Worm (Caenorhabditis elegans) whole organism, L3 larva: ENCODE measurements around the gene nspe-5.

Experiments
- R02D3.7 ChIP-seq: fragments of 150-350 bp; optimal IDR thresholded peaks from 2 replicates; lab custom pipeline; 2014; ENCODE audit warnings: missing biosample characterization, missing genetic modification characterization
- ZK546.5 ChIP-seq: sonication (generic microtip); optimal IDR thresholded peaks from 2 replicates; lab custom pipeline; 2017; ENCODE audit warnings: missing biosample characterization, missing genetic modification characterization
- ama-1 ChIP-seq: fragments of 150-350 bp; optimal IDR thresholded peaks from 2 replicates; lab custom pipeline; 2018
- ceh-16 ChIP-seq: sonication (generic microtip); optimal IDR thresholded peaks from 2 replicates; lab custom pipeline; 2017; ENCODE audit warnings: missing biosample characterization, missing genetic modification characterization
- ceh-28 ChIP-seq: fragments of 150-350 bp; optimal IDR thresholded peaks from 2 replicates; lab custom pipeline; 2014; ENCODE audit warnings: missing biosample characterization, missing genetic modification reagents, missing genetic modification characterization
- ceh-82 ChIP-seq: fragments of 150-350 bp; optimal IDR thresholded peaks from 2 replicates; lab custom pipeline; 2014; ENCODE audit warnings: missing biosample characterization, missing genetic modification characterization
- egl-5 ChIP-seq: fragments of 150-350 bp; optimal IDR thresholded peaks from 2 replicates; lab custom pipeline; 2017; ENCODE audit warnings: missing biosample characterization, missing genetic modification reagents, missing genetic modification characterization, inconsistent platforms
- elt-1 ChIP-seq: fragments of 150-350 bp; optimal IDR thresholded peaks from 2 replicates; lab custom pipeline; 2014; ENCODE audit warnings: missing biosample characterization, missing genetic modification characterization
- elt-2 ChIP-seq: sonication (generic microtip); optimal IDR thresholded peaks from 2 replicates; lab custom pipeline; 2016; ENCODE audit warnings: missing genetic modification reagents, mild to moderate bottlenecking, missing genetic modification characterization, missing compliant biosample characterization
- elt-3 ChIP-seq, 3 experiments: fragments of 150-350 bp in 1 of 3; sonication (generic microtip) in 2 of 3; optimal IDR thresholded peaks; 2 replicates in 2 of 3; 4 replicates in 1 of 3; lab custom pipeline; 2014 to 2017; ENCODE audit warnings: missing biosample characterization in 3 of 3, missing genetic modification characterization in 3 of 3
- eor-1 ChIP-seq, 2 experiments: fragments of 150-350 bp; optimal IDR thresholded peaks; 2 replicates each; lab custom pipeline; 2014 to 2018; ENCODE audit warnings: missing biosample characterization in 2 of 2, missing genetic modification characterization in 2 of 2
- fkh-10 ChIP-seq: sonication (generic microtip); optimal IDR thresholded peaks from 2 replicates; lab custom pipeline; 2017; ENCODE audit warnings: missing biosample characterization, missing genetic modification reagents, missing genetic modification characterization
- fos-1 ChIP-seq: fragments of 150-350 bp; optimal IDR thresholded peaks from 2 replicates; lab custom pipeline; 2014; ENCODE audit warnings: missing biosample characterization, missing genetic modification characterization
- hmg-11 ChIP-seq: sonication (generic microtip); optimal IDR thresholded peaks from 2 replicates; lab custom pipeline; 2016; ENCODE audit warnings: missing genetic modification characterization, missing compliant biosample characterization
- jun-1 ChIP-seq: fragments of 150-350 bp; optimal IDR thresholded peaks from 2 replicates; lab custom pipeline; 2014; ENCODE audit warnings: missing biosample characterization, missing genetic modification reagents, missing genetic modification characterization
- lin-15B ChIP-seq: fragments of 150-350 bp; optimal IDR thresholded peaks from 2 replicates; lab custom pipeline; 2014; ENCODE audit warnings: missing biosample characterization, missing genetic modification characterization
- lin-39 ChIP-seq: fragments of 150-350 bp; optimal IDR thresholded peaks from 2 replicates; lab custom pipeline; 2018; ENCODE audit warnings: missing biosample characterization, missing genetic modification reagents, missing genetic modification characterization
- lsy-12 ChIP-seq: sonication (generic microtip); optimal IDR thresholded peaks from 2 replicates; lab custom pipeline; 2016; ENCODE audit warnings: mild to moderate bottlenecking, missing genetic modification characterization, missing compliant biosample characterization
- mdl-1 ChIP-seq: fragments of 150-350 bp; optimal IDR thresholded peaks from 2 replicates; lab custom pipeline; 2014; ENCODE audit warnings: missing biosample characterization, missing genetic modification characterization
- mml-1 ChIP-seq: fragments of 150-350 bp; sonication (generic microtip); optimal IDR thresholded peaks from 3 replicates; lab custom pipeline; 2014; ENCODE audit warnings: missing biosample characterization, missing genetic modification characterization
- nhr-11 ChIP-seq: fragments of 150-350 bp; optimal IDR thresholded peaks from 2 replicates; lab custom pipeline; 2014; ENCODE audit warnings: missing biosample characterization, missing genetic modification characterization
- nhr-12 ChIP-seq: fragments of 150-350 bp; optimal IDR thresholded peaks from 2 replicates; lab custom pipeline; 2014; ENCODE audit warnings: missing biosample characterization, missing genetic modification characterization
- nhr-23 ChIP-seq: fragments of 150-350 bp; optimal IDR thresholded peaks from 2 replicates; lab custom pipeline; 2014; ENCODE audit warnings: missing biosample characterization, missing genetic modification reagents, missing genetic modification characterization
- nhr-25 ChIP-seq: sonication (generic microtip); optimal IDR thresholded peaks from 2 replicates; lab custom pipeline; 2017; ENCODE audit warnings: missing biosample characterization, missing genetic modification characterization
- nhr-28 ChIP-seq: fragments of 150-350 bp; optimal IDR thresholded peaks from 2 replicates; lab custom pipeline; 2014; ENCODE audit warnings: missing biosample characterization, missing genetic modification characterization
- nhr-43 ChIP-seq: sonication (generic microtip); optimal IDR thresholded peaks from 2 replicates; lab custom pipeline; 2016; ENCODE audit warnings: mild to moderate bottlenecking, missing genetic modification characterization, missing compliant biosample characterization; ENCODE audit not compliant: poor library complexity, severe bottlenecking
- nhr-76 ChIP-seq: fragments of 150-350 bp; sonication (generic microtip); optimal IDR thresholded peaks from 5 replicates; lab custom pipeline; 2014; ENCODE audit warnings: missing biosample characterization, missing genetic modification characterization
- nhr-77 ChIP-seq: fragments of 150-350 bp; optimal IDR thresholded peaks from 2 replicates; lab custom pipeline; 2014; ENCODE audit warnings: missing biosample characterization, missing genetic modification characterization
- pqm-1 ChIP-seq: fragments of 150-350 bp; optimal IDR thresholded peaks from 2 replicates; lab custom pipeline; 2017; ENCODE audit warnings: missing biosample characterization, missing genetic modification characterization, inconsistent platforms
- tbx-2 ChIP-seq: sonication (generic microtip); optimal IDR thresholded peaks from 2 replicates; lab custom pipeline; 2016; ENCODE audit warnings: mild to moderate bottlenecking, missing genetic modification characterization, missing compliant biosample characterization
- unc-39 ChIP-seq: sonication (generic microtip); optimal IDR thresholded peaks from 4 replicates; lab custom pipeline; 2017; ENCODE audit warnings: missing biosample characterization, missing genetic modification characterization
- unc-62 ChIP-seq: fragments of 150-350 bp; sonication (generic microtip); optimal IDR thresholded peaks from 4 replicates; lab custom pipeline; 2014; ENCODE audit warnings: missing biosample characterization, missing genetic modification reagents, missing genetic modification characterization
- zag-1 ChIP-seq: fragments of 150-350 bp; optimal IDR thresholded peaks from 2 replicates; lab custom pipeline; 2014; ENCODE audit warnings: missing biosample characterization, missing genetic modification characterization
- ztf-11 ChIP-seq: fragments of 150-350 bp; optimal IDR thresholded peaks from 2 replicates; lab custom pipeline; 2014; ENCODE audit warnings: missing biosample characterization, missing genetic modification characterization
- ztf-4 ChIP-seq: fragments of 150-350 bp; optimal IDR thresholded peaks from 2 replicates; lab custom pipeline; 2014; ENCODE audit warnings: missing biosample characterization, missing genetic modification characterization

The nspe-5 gene

DNA sequence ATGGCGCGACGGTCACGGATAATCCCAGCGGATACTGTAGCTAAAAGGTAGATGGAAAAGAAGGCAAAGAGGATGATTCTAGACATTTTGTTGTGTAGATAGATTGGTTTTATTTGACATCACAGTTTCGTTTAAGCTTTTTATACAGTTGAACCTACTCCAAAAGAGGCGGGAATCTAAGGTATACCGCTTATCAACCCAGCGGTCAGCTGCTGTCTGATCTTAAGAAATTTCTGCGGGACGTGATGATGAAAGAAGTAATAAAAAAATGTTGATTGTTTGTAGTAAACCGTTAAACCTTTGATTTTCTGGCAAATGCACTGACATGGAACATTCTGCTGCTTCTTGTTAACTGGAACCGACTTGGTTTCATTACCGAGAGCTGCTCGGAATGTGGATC is 12.6 kb upstream of the nspe-5 start, which contains the start of gene nspe-6:
TSS of gene nspe-6 (minus strand) at position 101 of the 400 bp plus-strand sequence.
- TF ChIP-seq mml-1 (tag; lab: Kevin White, UChicago) = no peak
- no peak for TF ChIP-seq nhr-23 (tag; lab: Kevin White, UChicago)
- TF ChIP-seq lin-39 = no peak
- TF ChIP-seq nhr-28 (tag; lab: Kevin White, UChicago) = no peak
- TF ChIP-seq egl-5 (tag; lab: Kevin White, UChicago) = no peak
- TF ChIP-seq elt-1 (tag; lab: Kevin White, UChicago) = no peak
- no peak for TF ChIP-seq unc-62 (GFP tag; lab: Kevin White, UChicago)
- TF ChIP-seq nhr-12 (tag; lab: Kevin White, UChicago) = no peak
- no peak for TF ChIP-seq ztf-4 (tag; lab: Kevin White, UChicago)
- no peak for TF ChIP-seq ztf-11 (tag; lab: Kevin White, UChicago)
- no peak for TF ChIP-seq ceh-82 (tag; lab: Kevin White, UChicago)
- no peak for TF ChIP-seq nhr-11
- no peak for TF ChIP-seq lin-15B
- TF ChIP-seq, all 47 proteins: peak for 0

DNA sequence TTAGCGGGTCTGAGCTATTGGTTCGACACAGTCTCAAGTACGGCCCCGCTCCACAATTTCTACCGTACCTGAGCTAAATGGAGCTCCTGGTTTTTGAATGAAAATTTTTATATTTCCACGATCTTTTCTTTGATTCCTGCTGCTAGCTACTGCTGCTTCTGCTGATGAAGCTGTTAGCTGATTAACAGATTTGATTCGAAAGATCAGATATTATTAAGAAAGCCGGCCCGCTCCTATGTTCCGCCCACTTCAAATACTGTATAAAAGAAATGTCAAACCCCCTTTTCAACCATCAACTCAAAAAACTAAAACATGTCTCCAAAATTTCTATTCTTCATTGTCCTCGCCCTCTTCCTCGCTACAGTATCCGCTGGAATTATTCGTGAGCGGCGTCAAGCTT is 11.1 kb upstream of the nspe-5 start, which contains the start of gene nspe-3:
TSS of gene nspe-3 (plus strand) at position 301 of the 400 bp plus-strand sequence.
- TF ChIP-seq hmg-11 (tag; lab: Kevin White, UChicago) = no peak
- TF ChIP-seq nhr-76 = no peak
- TF ChIP-seq mdl-1 = no peak
- no peak for TF ChIP-seq egl-5 (tag; lab: Kevin White, UChicago)
- TF ChIP-seq nhr-25 (tag; lab: Kevin White, UChicago) = no peak
- no peak for TF ChIP-seq elt-2 (tag; lab: Kevin White, UChicago)
- no peak for TF ChIP-seq lsy-12 (tag; lab: Kevin White, UChicago)
- no peak for TF ChIP-seq lin-39
- TF ChIP-seq unc-39 (tag; lab: Kevin White, UChicago) = no peak
- TF ChIP-seq ceh-28 = no peak
- no peak for TF ChIP-seq eor-1 (tag; optimal IDR thresholded peaks at IDR 0.05; lab: Kevin White, UChicago)
- no peak for TF ChIP-seq mml-1 (tag; lab: Kevin White, UChicago)
- no peak for TF ChIP-seq ceh-82 (tag; lab: Kevin White, UChicago)
- TF ChIP-seq fkh-10 (GFP tag; lab: Kevin White, UChicago) = no peak
- no peak for TF ChIP-seq R02D3.7 (tag; lab: Kevin White, UChicago)
- TF ChIP-seq nhr-28 (tag; lab: Kevin White, UChicago) = no peak
- TF ChIP-seq pqm-1 (tag; lab: Kevin White, UChicago) = no peak
- TF ChIP-seq zag-1 = no peak

DNA sequence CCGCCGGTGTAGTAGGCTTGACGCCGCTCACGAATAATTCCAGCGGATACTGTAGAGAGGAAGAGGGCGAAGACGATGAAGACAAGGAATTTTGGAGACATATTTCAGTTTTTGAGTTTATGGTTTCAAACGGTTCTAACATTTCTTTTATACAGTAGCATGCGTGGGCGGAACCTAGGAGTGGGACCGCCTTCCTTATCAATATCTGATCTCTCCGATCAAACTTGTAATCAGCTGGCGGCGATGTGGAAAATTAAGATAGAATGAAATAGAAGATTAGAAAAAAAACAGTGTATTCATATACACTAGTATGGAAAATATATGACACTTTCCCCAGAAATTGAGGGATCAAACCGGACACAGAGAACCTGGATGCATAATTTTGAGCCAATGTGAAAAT is 9.4 kb upstream of the nspe-5 start, which contains the start of gene nspe-2:
TSS of gene nspe-2 (minus strand) at position 101 of the 400 bp plus-strand sequence.
- TF ChIP-seq ZK546.5 (tag; lab: Kevin White, UChicago) = no peak
- TF ChIP-seq nhr-23 (tag; lab: Kevin White, UChicago) = no peak
- TF ChIP-seq ceh-82 (tag; lab: Kevin White, UChicago) = no peak
- TF ChIP-seq nhr-43 (tag; lab: Kevin White, UChicago) = no peak
- no peak for TF ChIP-seq lin-39
- TF ChIP-seq elt-3 (tag; optimal IDR thresholded peaks at IDR 0.05; lab: Kevin White, UChicago) = no peak
- TF ChIP-seq ceh-16 (tag; lab: Kevin White, UChicago) = no peak
- TF ChIP-seq ztf-11 (tag; lab: Kevin White, UChicago) = no peak

DNA sequence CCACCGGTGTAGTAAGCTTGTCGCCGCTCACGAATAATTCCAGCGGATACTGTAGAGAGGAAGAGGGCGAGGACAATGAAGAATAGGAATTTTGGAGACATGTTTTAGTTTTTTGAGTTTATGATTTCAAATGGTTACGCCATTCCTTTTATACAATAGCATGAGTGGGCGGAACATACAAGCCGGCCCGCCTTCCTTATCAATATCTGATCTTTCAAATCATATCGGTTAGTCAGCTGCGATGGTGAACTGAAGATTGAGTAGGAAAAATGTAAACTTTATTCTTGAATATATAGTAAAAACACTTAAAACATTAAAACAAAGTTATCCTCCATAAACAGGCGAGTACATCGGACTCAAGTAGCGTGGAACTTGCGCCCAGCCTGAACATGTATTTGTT is 7.9 kb upstream of the nspe-5 start, which contains the start of gene nspe-1:
TSS of gene nspe-1 (minus strand) at position 101 of the 400 bp plus-strand sequence.
- TF ChIP-seq nhr-12 (tag; lab: Kevin White, UChicago) = no peak

DNA sequence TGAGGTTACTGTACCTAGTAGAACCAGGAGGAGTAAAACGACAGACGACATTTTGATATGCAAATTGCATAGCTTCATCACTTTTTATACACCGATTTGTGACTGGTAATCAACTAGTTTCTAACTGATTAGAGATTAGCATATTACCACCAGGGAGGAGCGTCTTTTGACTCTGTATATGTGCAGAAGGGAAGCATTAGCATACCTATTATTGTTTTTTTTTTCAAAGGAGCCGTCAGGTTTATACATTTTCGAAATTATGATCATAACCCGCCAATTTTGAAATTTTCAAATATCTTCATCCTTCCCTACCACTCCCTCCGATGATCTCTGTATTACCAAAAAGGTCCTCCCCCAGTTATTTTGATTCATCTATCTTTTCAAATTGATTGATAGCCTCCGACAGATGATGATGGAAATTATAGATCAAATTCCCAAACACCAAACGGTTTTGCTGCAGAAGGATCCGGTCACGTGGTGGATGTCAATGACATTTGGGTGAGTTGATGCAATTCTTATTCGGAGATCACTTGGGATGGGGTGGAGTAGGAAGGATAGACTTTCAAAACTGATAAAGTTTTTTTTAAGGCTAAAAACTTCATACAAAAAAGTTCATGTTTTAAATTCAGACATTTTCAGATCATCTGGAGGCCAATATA is 6.6 kb upstream of the nspe-5 start, which contains the start of gene nspe-8:
TSS of gene nspe-8 (minus strand) at position 51 of the 659 bp plus-strand sequence.
- TF ChIP-seq elt-2 (tag; lab: Kevin White, UChicago) (no peak), lin-15B (no peak), tbx-2 (no peak), eor-1 (tag; optimal IDR thresholded peaks at IDR 0.05; lab: Kevin White, UChicago) (no peak), nhr-25 (tag; lab: Kevin White, UChicago) (peak; percentile 50), nhr-77 (no peak), zag-1 (no peak), nhr-43 (tag; lab: Kevin White, UChicago) (peak; percentile 88), ama-1 (lab: Kevin White, UChicago) (no peak), fos-1 (tag; lab: Kevin White, UChicago) (no peak), pqm-1 (tag; lab: Kevin White, UChicago) (no peak), lsy-12 (tag; lab: Kevin White, UChicago) (no peak), nhr-28 (tag; lab: Kevin White, UChicago) (no peak), unc-39 (tag; lab: Kevin White, UChicago) (no peak), nhr-76 (no peak), jun-1 (tag; lab: Kevin White, UChicago) (no peak), fkh-10 (GFP tag; lab: Kevin White, UChicago) (no peak), nhr-23 (tag; lab: Kevin White, UChicago) (peak; percentile 82)
